Worm (Caenorhabditis elegans): ENCODE data around the gene R13A1.1.

DNA sequence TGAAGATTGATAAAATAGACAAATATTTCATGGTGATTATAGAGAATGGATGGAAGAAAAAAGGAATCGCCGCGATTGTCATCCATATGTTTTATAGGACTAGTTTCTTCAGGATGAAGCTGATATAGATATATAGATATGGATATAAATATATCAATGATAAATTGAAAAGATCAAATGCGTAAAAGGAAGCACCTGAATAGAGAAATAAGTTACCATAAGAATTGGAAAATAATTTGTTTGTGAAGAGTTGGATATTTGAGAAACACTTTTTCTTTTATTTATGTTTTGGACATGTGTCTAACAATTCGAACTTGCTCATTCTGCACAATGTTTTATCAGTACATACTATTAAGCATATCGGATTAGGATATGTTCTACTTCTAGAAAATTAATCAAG is 31.8 kb upstream of the R13A1.1 start, which contains the start of gene C42D4.13:
- TF ChIP-seq K09A11.1 (tag; optimal IDR thresholded peaks at IDR 0.05; ENCODE audit: insufficient read depth) (no peak), fkh-10 (GFP tag; optimal IDR thresholded peaks at IDR 0.05) (no peak), pax-1 (tag; optimal IDR thresholded peaks at IDR 0.05) (no peak), pha-4 (tag; optimal IDR thresholded peaks at IDR 0.05) (no peak), ets-4 (tag; optimal IDR thresholded peaks at IDR 0.05) (no peak), madf-2 (tag; optimal IDR thresholded peaks at IDR 0.05) (no peak), ceh-9 (tag; optimal IDR thresholded peaks at IDR 0.05) (no peak), unc-55 (GFP tag; optimal IDR thresholded peaks at IDR 0.05) (no peak), hlh-8 (tag; optimal IDR thresholded peaks at IDR 0.05) (no peak), fax-1 (tag; optimal IDR thresholded peaks at IDR 0.05) (no peak), pros-1 (tag; optimal IDR thresholded peaks at IDR 0.05) (no peak)
